Worm (Caenorhabditis elegans) whole organism, midembryonic: ENCODE measurements around the gene srd-34.

Experiments
- flt-1 ChIP-seq: fragments of 200-800 bp; sonication (Bioruptor generic); IDR thresholded peaks from 2 replicates; pipeline ENCODE4 v1.3.6; 2022; ENCODE audit warnings: missing genetic modification characterization, missing compliant biosample characterization
- klf-2 ChIP-seq: fragments of 200-800 bp; sonication (Bioruptor generic); conservative IDR thresholded peaks from 2 replicates; pipeline ENCODE4 v1.3.6; 2022; ENCODE audit warnings: missing genetic modification reagents, missing genetic modification characterization, missing compliant biosample characterization
- med-1 ChIP-seq: sonication (generic microtip); optimal IDR thresholded peaks from 2 replicates; lab custom pipeline; 2017; ENCODE audit warnings: missing genetic modification characterization, mild to moderate bottlenecking, missing compliant biosample characterization, antibody characterized with exemption, missing genetic modification reagents; ENCODE audit not compliant: insufficient read depth
- ref-1 ChIP-seq: fragments of 200-800 bp; sonication (Bioruptor generic); conservative IDR thresholded peaks from 2 replicates; pipeline ENCODE4 v1.3.6; 2022; ENCODE audit warnings: missing genetic modification reagents, missing genetic modification characterization, missing compliant biosample characterization
- tab-1 ChIP-seq: fragments of 200-800 bp; sonication (Bioruptor generic); IDR thresholded peaks from 2 replicates; pipeline ENCODE4 v1.3.6; 2022; ENCODE audit warnings: missing genetic modification characterization, missing compliant biosample characterization
- ztf-23 ChIP-seq: fragments of 200-800 bp; sonication (Bioruptor generic); IDR thresholded peaks from 2 replicates; pipeline ENCODE4 v1.3.6; 2022; ENCODE audit warnings: missing genetic modification reagents, missing genetic modification characterization, missing compliant biosample characterization

DNA sequence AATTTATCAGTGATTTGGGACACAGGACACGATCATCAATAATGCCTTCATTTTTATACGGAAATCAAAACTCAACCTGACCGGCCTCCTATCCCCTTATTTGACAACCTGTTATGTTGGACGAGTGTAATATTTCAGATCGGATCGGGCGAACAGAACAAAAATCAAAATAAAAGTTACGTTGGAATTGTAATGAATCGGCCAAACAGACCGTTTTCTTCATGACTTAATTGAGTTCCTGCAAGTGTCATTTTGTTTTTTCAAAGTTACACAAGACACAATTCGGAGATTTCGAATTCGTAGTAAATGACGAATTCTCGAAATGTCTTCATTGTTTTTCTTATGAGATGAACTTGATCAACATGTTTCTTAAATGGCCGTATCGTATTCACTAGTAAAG lies 6.4 kb upstream of the srd-34 start, which contains the start of gene F32G8.3:
- TF ChIP-seq tab-1 (GFP tag; lab: Robert Waterston, UW) (no peak), ref-1 (GFP tag; lab: Robert Waterston, UW) (no peak), klf-2 (GFP tag; lab: Robert Waterston, UW) (no peak), med-1 (no peak), flt-1 (GFP tag; lab: Robert Waterston, UW) (no peak), ztf-23 (no peak)
